Fruit fly (Drosophila melanogaster) whole organism, wandering third instar larva: ENCODE data around the gene CG31139.

Experiments
- Abd-B ChIP-seq: fragments of >200 bp; optimal IDR thresholded peaks from 2 replicates; lab custom pipeline; 2017; ENCODE audit warnings: missing biosample characterization, missing genetic modification characterization
- CG32264 ChIP-seq: fragments of 200-800 bp; sonication (Bioruptor generic); optimal IDR thresholded peaks from 2 replicates; lab custom pipeline; 2016; ENCODE audit warnings: missing biosample characterization, missing genetic modification characterization
- CG9705 ChIP-seq: fragments of 200-800 bp; sonication (Bioruptor generic); optimal IDR thresholded peaks from 2 replicates; lab custom pipeline; 2018; ENCODE audit warnings: missing biosample characterization, mild to moderate bottlenecking, missing genetic modification characterization
- CrebA ChIP-seq: fragments of 200-800 bp; sonication (Bioruptor generic); optimal IDR thresholded peaks from 2 replicates; lab custom pipeline; 2016; ENCODE audit warnings: missing biosample characterization, mild to moderate bottlenecking, missing genetic modification characterization, borderline replicate concordance
- Dif ChIP-seq: fragments of 200-275, 200-300 bp; sonication (Bioruptor generic); optimal IDR thresholded peaks from 2 replicates; lab custom pipeline; 2018; ENCODE audit warnings: missing biosample characterization, missing genetic modification characterization; ENCODE audit not compliant: partially characterized antibody
- GATAd ChIP-seq: sonication (Bioruptor generic); optimal IDR thresholded peaks from 2 replicates; lab custom pipeline; 2016; ENCODE audit warnings: missing biosample characterization, missing genetic modification characterization
- HLH106 ChIP-seq: fragments of 200-800 bp; optimal IDR thresholded peaks from 3 replicates; lab custom pipeline; 2019; ENCODE audit warnings: missing biosample characterization, mild to moderate bottlenecking, missing genetic modification characterization, moderate library complexity
- Hnf4 ChIP-seq: fragments of 200-800 bp; sonication (Bioruptor generic); optimal IDR thresholded peaks from 2 replicates; lab custom pipeline; 2016; ENCODE audit warnings: missing biosample characterization, mild to moderate bottlenecking, missing genetic modification characterization
- Hr78 ChIP-seq: fragments of >200 bp; optimal IDR thresholded peaks from 2 replicates; lab custom pipeline; 2017; ENCODE audit warnings: missing biosample characterization, missing genetic modification characterization
- Mio ChIP-seq: sonication (Bioruptor generic); optimal IDR thresholded peaks from 2 replicates; lab custom pipeline; 2016; ENCODE audit warnings: missing biosample characterization, missing genetic modification characterization
- N ChIP-seq: fragments of >200 bp; optimal IDR thresholded peaks from 2 replicates; lab custom pipeline; 2018; ENCODE audit warnings: missing biosample characterization, missing external identifiers, missing genetic modification characterization
- OdsH ChIP-seq: fragments of 200-800 bp; sonication (Bioruptor generic); optimal IDR thresholded peaks from 2 replicates; lab custom pipeline; 2016; ENCODE audit warnings: missing biosample characterization, mild to moderate bottlenecking, missing genetic modification characterization
- Rel ChIP-seq, 2 experiments: fragments of 200-800 bp; sonication (Bioruptor generic) in 1 of 2; optimal IDR thresholded peaks; 2 replicates in 1 of 2; 3 replicates in 1 of 2; lab custom pipeline; 2016 to 2019; ENCODE audit warnings: mild to moderate bottlenecking in 2 of 2, missing biosample characterization in 2 of 2, missing genetic modification characterization in 2 of 2, moderate library complexity in 1 of 2
- Vsx2 ChIP-seq: fragments of 200-300, 225-300 bp; sonication (Bioruptor generic); optimal IDR thresholded peaks from 2 replicates; lab custom pipeline; 2018; ENCODE audit warnings: missing biosample characterization, missing genetic modification characterization; ENCODE audit not compliant: partially characterized antibody
- br ChIP-seq: fragments of 200-800 bp; sonication (Bioruptor generic); optimal IDR thresholded peaks from 2 replicates; lab custom pipeline; 2016; ENCODE audit warnings: missing biosample characterization, missing genetic modification characterization
- brk ChIP-seq: fragments of 200-800 bp; sonication (Bioruptor generic); optimal IDR thresholded peaks from 2 replicates; lab custom pipeline; 2016; ENCODE audit warnings: missing biosample characterization, mild to moderate bottlenecking, missing genetic modification characterization
- dl ChIP-seq, 2 experiments: fragments of 175-275, 200-275 bp in 1 of 2; fragments of 200-275 bp in 1 of 2; sonication (Bioruptor generic); optimal IDR thresholded peaks; lab custom pipeline; 2018; ENCODE audit warnings: mild to moderate bottlenecking in 2 of 2, missing biosample characterization in 2 of 2, missing genetic modification characterization in 2 of 2, moderate library complexity in 2 of 2; ENCODE audit not compliant: partially characterized antibody in 2 of 2, insufficient read depth in 1 of 2
- dmrt93B ChIP-seq: fragments of 200-800 bp; sonication (Bioruptor generic); optimal IDR thresholded peaks from 2 replicates; lab custom pipeline; 2018; ENCODE audit warnings: missing biosample characterization, mild to moderate bottlenecking, missing genetic modification characterization
- dsf ChIP-seq: sonication (Bioruptor generic); optimal IDR thresholded peaks from 2 replicates; lab custom pipeline; 2016; ENCODE audit warnings: missing biosample characterization, missing genetic modification characterization, borderline replicate concordance
- ey ChIP-seq: fragments of 200-800 bp; sonication (Bioruptor generic); optimal IDR thresholded peaks from 2 replicates; lab custom pipeline; 2016; ENCODE audit warnings: missing biosample characterization, missing genetic modification characterization
- foxo ChIP-seq, 2 experiments: fragments of 200-800 bp; sonication (Bioruptor generic); optimal IDR thresholded peaks; 2 replicates in 1 of 2; 3 replicates in 1 of 2; lab custom pipeline; 2016 to 2017; ENCODE audit warnings: missing biosample characterization in 2 of 2, missing genetic modification characterization in 2 of 2
- jim ChIP-seq: fragments of 175-275, 200-325 bp; sonication (Bioruptor generic); optimal IDR thresholded peaks from 2 replicates; lab custom pipeline; 2016; ENCODE audit warnings: missing biosample characterization, mild to moderate bottlenecking, missing genetic modification characterization
- lola ChIP-seq: fragments of >200 bp; optimal IDR thresholded peaks from 2 replicates; lab custom pipeline; 2017; ENCODE audit warnings: missing biosample characterization, missing genetic modification characterization
- psq ChIP-seq: fragments of 200-800 bp; sonication (Bioruptor generic); optimal IDR thresholded peaks from 3 replicates; lab custom pipeline; 2017; ENCODE audit warnings: missing biosample characterization, mild to moderate bottlenecking, missing genetic modification characterization, moderate library complexity
- rgr ChIP-seq: fragments of 200-800 bp; sonication (Bioruptor generic); optimal IDR thresholded peaks from 3 replicates; lab custom pipeline; 2016; ENCODE audit warnings: missing biosample characterization, mild to moderate bottlenecking, missing genetic modification characterization
- sage ChIP-seq: fragments of 200-800 bp; sonication (Bioruptor generic); optimal IDR thresholded peaks from 2 replicates; lab custom pipeline; 2016; ENCODE audit warnings: missing biosample characterization, mild to moderate bottlenecking, missing genetic modification characterization
- sv ChIP-seq: fragments of 200-800 bp; sonication (Bioruptor generic); optimal IDR thresholded peaks from 3 replicates; lab custom pipeline; 2016; ENCODE audit warnings: missing biosample characterization, missing genetic modification characterization
- tai ChIP-seq: sonication (Bioruptor generic); optimal IDR thresholded peaks from 2 replicates; lab custom pipeline; 2016; ENCODE audit warnings: missing biosample characterization, missing genetic modification characterization
- usp ChIP-seq: fragments of >200 bp; optimal IDR thresholded peaks from 2 replicates; lab custom pipeline; 2017; ENCODE audit warnings: missing biosample characterization, missing genetic modification characterization

CG31139 gene

DNA sequence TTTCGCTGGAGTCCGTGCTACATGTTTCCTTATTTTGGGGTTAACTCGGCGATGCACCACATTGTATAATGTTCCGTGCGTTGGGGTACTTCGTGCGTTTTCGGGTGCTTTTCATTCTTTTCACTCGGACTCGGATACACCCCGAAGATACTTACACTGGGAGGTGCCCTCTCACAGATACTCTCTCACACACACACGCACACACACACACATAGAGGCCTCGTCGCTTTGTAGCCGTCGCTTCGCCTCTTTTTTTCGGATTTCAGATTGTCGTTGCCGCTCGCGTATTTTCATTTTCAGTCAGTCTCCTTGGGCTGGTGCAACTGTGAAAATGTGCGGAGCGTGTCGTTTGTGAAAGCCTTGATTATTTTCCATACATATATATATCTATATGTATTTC lies 32.6 kb upstream of the CG31139 start (continued):
- TF ChIP-seq Dif (GFP tag; lab: Kevin White, UChicago), result peak; percentile 7
- TF ChIP-seq N (GFP tag; lab: Kevin White, UChicago), result no peak
- peak in 1 of 2 experiments; percentile 39 for TF ChIP-seq foxo (GFP tag; optimal IDR thresholded peaks at IDR 0.05; lab: Kevin White, UChicago)
- TF ChIP-seq Hnf4, result no peak
- no peak for TF ChIP-seq lola (GFP tag; lab: Kevin White, UChicago)

DNA sequence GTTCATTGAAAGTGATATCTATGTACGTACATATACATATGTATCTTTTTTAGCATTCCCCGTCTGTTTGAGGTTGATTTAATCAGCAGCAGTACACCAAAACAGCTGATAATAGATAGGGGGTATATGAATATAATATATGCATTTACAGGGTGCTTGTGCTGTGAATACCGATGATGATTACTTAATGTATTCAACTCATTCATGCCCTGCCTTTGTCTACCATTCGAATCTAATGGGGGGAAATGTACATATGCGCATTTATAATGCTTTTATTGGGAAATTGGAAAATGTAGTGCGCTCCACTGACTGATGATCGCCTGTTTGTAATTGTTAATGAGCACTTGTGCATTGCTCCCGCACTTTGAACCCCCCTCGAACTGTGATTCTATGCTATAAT lies 31.3 kb upstream of the CG31139 start:
- TF ChIP-seq Abd-B (GFP tag; lab: Kevin White, UChicago) (no peak), Dif (GFP tag; lab: Kevin White, UChicago) (no peak), GATAd (GFP tag; lab: Kevin White, UChicago) (no peak), OdsH (GFP tag; lab: Kevin White, UChicago) (no peak), brk (GFP tag; lab: Kevin White, UChicago) (no peak), Hr78 (GFP tag; lab: Kevin White, UChicago) (no peak), N (GFP tag; lab: Kevin White, UChicago) (no peak), sv (no peak), Rel (GFP tag; optimal IDR thresholded peaks at IDR 0.05; lab: Kevin White, UChicago) (no peak), Rel (tag; optimal IDR thresholded peaks at IDR 0.05; lab: Kevin White, UChicago) (no peak)
- TF ChIP-seq, all 38 proteins: peak for 0

DNA sequence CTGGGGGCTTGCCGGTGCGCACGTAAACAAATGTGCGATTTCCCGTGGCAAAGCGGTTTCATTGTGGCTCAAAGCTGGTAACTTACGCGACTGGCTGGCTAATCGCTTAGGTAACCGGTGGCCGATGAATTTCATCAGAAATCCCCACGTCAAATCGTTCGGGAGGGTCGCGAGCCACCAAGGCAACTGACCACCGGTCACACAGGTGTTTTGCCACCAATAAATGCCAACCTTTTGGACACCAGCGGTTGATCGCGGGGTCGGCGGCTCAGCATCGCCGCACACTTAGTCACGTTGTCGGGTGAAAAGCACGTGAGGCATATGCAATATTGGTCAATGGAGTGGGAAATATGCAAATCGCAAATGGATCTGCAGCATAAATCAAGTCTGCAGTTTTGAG lies 27.6 kb upstream of the CG31139 start:
- TF ChIP-seq CG32264 (GFP tag; lab: Kevin White, UChicago), result no peak
- no peak for TF ChIP-seq sv
- TF ChIP-seq Hnf4, result no peak
- TF ChIP-seq dl (GFP tag; optimal IDR thresholded peaks at IDR 0.05; lab: Kevin White, UChicago; ENCODE audit: insufficient read depth in 1 of 2, partially characterized antibody in 2 of 2), result no peak
- TF ChIP-seq usp (GFP tag; lab: Kevin White, UChicago), result no peak
- TF ChIP-seq OdsH (GFP tag; lab: Kevin White, UChicago), result no peak

DNA sequence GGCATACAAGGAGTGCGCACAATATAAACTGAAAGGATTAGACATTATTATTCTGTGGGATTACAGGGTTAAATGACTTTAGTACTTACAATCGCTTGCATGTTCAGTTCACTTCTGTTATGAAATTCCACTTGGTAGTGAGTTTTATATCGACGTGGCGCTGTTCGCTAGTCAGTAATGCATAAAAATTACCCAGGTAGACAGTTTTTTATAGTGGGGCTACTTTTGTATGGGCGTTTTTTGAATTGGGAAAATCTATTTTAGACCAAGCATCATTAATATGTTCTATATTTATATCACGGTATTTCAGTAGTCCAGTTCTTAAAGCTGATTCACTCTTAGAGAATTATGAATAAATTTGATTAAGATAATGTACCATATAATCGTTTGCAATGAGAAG lies 22.8 kb upstream of the CG31139 start, which contains the start of gene CG43095:
Gene CG43095 (minus strand): TSS at position 101 of the 400 bp plus-strand sequence.
- no peak for TF ChIP-seq tai (GFP tag; lab: Kevin White, UChicago)
- TF ChIP-seq OdsH (GFP tag; lab: Kevin White, UChicago), result no peak
- no peak for TF ChIP-seq N (GFP tag; lab: Kevin White, UChicago)
- no peak for TF ChIP-seq usp (GFP tag; lab: Kevin White, UChicago)
- no peak for TF ChIP-seq rgr (GFP tag; lab: Kevin White, UChicago)
- TF ChIP-seq brk (GFP tag; lab: Kevin White, UChicago), result no peak
- TF ChIP-seq dsf (GFP tag; lab: Kevin White, UChicago), result no peak
- TF ChIP-seq Mio (GFP tag; lab: Kevin White, UChicago), result no peak
- TF ChIP-seq br (GFP tag; lab: Kevin White, UChicago), result no peak
- TF ChIP-seq GATAd (GFP tag; lab: Kevin White, UChicago), result no peak
- TF ChIP-seq psq (GFP tag; lab: Kevin White, UChicago), result no peak
- TF ChIP-seq dmrt93B (GFP tag; lab: Kevin White, UChicago), result no peak
- TF ChIP-seq Abd-B (GFP tag; lab: Kevin White, UChicago), result no peak
- TF ChIP-seq CrebA (GFP tag; lab: Kevin White, UChicago), result no peak
- no peak for TF ChIP-seq jim (GFP tag; lab: Kevin White, UChicago)
- no peak for TF ChIP-seq Vsx2 (GFP tag; lab: Kevin White, UChicago)
- no peak for TF ChIP-seq HLH106

DNA sequence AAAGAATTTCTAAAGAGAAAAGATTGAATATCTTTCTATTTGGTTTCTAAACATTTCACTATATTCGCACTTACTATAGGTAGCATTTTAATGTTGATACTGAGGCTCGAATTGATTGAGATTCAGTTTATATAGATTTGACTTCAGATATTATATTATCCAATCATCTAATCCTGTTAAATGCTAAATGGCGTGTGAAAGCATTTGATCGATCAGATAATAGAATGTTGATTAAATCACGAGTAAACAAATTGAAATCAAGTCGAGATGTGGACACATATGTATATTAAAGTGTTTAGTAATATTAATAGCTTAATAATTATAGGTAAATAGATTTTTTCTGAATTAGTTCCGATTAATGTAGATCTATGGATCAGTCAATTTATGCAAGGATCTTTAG lies 22.0 kb upstream of the CG31139 start, which contains the start of gene CG43094:
Gene CG43094 (minus strand): TSS at position 101 of the 400 bp plus-strand sequence.
- no peak for TF ChIP-seq sage
- no peak for TF ChIP-seq psq (GFP tag; lab: Kevin White, UChicago)
- TF ChIP-seq Hr78 (GFP tag; lab: Kevin White, UChicago), result no peak
- TF ChIP-seq foxo (GFP tag; optimal IDR thresholded peaks at IDR 0.05; lab: Kevin White, UChicago), result no peak
- TF ChIP-seq HLH106, result no peak
- no peak for TF ChIP-seq Dif (GFP tag; lab: Kevin White, UChicago)
- no peak for TF ChIP-seq dl (GFP tag; optimal IDR thresholded peaks at IDR 0.05; lab: Kevin White, UChicago; ENCODE audit: insufficient read depth in 1 of 2, partially characterized antibody in 2 of 2)
- TF ChIP-seq Mio (GFP tag; lab: Kevin White, UChicago), result no peak
- no peak for TF ChIP-seq jim (GFP tag; lab: Kevin White, UChicago)
- TF ChIP-seq ey (GFP tag; lab: Kevin White, UChicago), result no peak
- TF ChIP-seq CG9705 (GFP tag; lab: Kevin White, UChicago), result no peak
